Worm (Caenorhabditis elegans) whole organism, L4 larva: ENCODE data around the gene drap-1.

Experiments
- F10B5.3 ChIP-seq: sonication (generic microtip); optimal IDR thresholded peaks from 2 replicates; lab custom pipeline; 2016; ENCODE audit warnings: mild to moderate bottlenecking, missing genetic modification characterization, missing compliant biosample characterization
- F37D6.2 ChIP-seq: sonication (generic microtip); optimal IDR thresholded peaks from 2 replicates; lab custom pipeline; 2016; ENCODE audit warnings: mild to moderate bottlenecking, missing genetic modification characterization, missing compliant biosample characterization
- R02D3.7 ChIP-seq: fragments of 150-350 bp; sonication (generic microtip); optimal IDR thresholded peaks from 3 replicates; lab custom pipeline; 2014; ENCODE audit warnings: missing biosample characterization, missing genetic modification characterization
- T20F7.1 ChIP-seq: fragments of 200-800 bp; sonication (Bioruptor generic); optimal IDR thresholded peaks from 2 replicates; lab custom pipeline; 2018; ENCODE audit warnings: mild to moderate bottlenecking, missing genetic modification characterization, missing compliant biosample characterization
- Y5F2A.4 ChIP-seq: fragments of 200-800 bp; sonication (Bioruptor generic); optimal IDR thresholded peaks from 2 replicates; lab custom pipeline; 2018; ENCODE audit warnings: mild to moderate bottlenecking, missing genetic modification characterization, missing compliant biosample characterization
- ZK546.5 ChIP-seq, 2 experiments: sonication (generic microtip); optimal IDR thresholded peaks; 2 replicates each; lab custom pipeline; 2017; ENCODE audit warnings: missing biosample characterization in 2 of 2, missing genetic modification characterization in 2 of 2
- aha-1 ChIP-seq: fragments of 150-350 bp; peaks from one replicate; lab custom pipeline; 2014; ENCODE audit warnings: missing biosample characterization, missing genetic modification characterization
- ceh-20 ChIP-seq: fragments of 200-800 bp; sonication (Bioruptor generic); IDR thresholded peaks from 2 replicates; pipeline ENCODE4 v1.3.6; 2022; ENCODE audit warnings: missing genetic modification reagents, missing genetic modification characterization, missing compliant biosample characterization
- ceh-44 ChIP-seq: fragments of 200-800 bp; sonication (Bioruptor generic); IDR thresholded peaks from 2 replicates; pipeline ENCODE4 v1.3.6; 2022; ENCODE audit warnings: missing genetic modification reagents, missing genetic modification characterization, missing compliant biosample characterization
- cey-2 ChIP-seq: sonication (generic microtip); optimal IDR thresholded peaks from 3 replicates; lab custom pipeline; 2017; ENCODE audit warnings: missing genetic modification characterization, mild to moderate bottlenecking, missing compliant biosample characterization, antibody characterized with exemption, borderline replicate concordance; ENCODE audit not compliant: insufficient read depth
- daf-19 ChIP-seq: fragments of 200-800 bp; sonication (Bioruptor generic); conservative IDR thresholded peaks from 2 replicates; pipeline ENCODE4 v1.3.6; 2022; ENCODE audit warnings: missing genetic modification characterization, missing compliant biosample characterization
- dmd-6 ChIP-seq: fragments of 200-800 bp; sonication (Bioruptor generic); IDR thresholded peaks from 2 replicates; pipeline ENCODE4 v1.3.6; 2022; ENCODE audit warnings: missing genetic modification reagents, missing genetic modification characterization, missing compliant biosample characterization
- dmd-8 ChIP-seq: fragments of 200-800 bp; sonication (Bioruptor generic); IDR thresholded peaks from 2 replicates; pipeline ENCODE4 v1.3.6; 2022; ENCODE audit warnings: missing genetic modification characterization, missing compliant biosample characterization
- dve-1 ChIP-seq: sonication (generic microtip); optimal IDR thresholded peaks from 2 replicates; lab custom pipeline; 2017; ENCODE audit warnings: antibody characterized with exemption, mild to moderate bottlenecking, missing genetic modification characterization, missing compliant biosample characterization; ENCODE audit not compliant: insufficient read depth
- egl-27 ChIP-seq: sonication (generic microtip); optimal IDR thresholded peaks from 3 replicates; lab custom pipeline; 2017; ENCODE audit warnings: missing biosample characterization, missing genetic modification reagents, missing genetic modification characterization
- fkh-10 ChIP-seq: fragments of 150-350 bp; optimal IDR thresholded peaks from 2 replicates; lab custom pipeline; 2014; ENCODE audit warnings: missing biosample characterization, missing genetic modification reagents, missing genetic modification characterization
- hif-1 ChIP-seq, 2 experiments: sonication (generic microtip); optimal IDR thresholded peaks; 2 replicates each; lab custom pipeline; 2016 to 2017; ENCODE audit warnings: missing compliant biosample characterization in 2 of 2, missing genetic modification characterization in 2 of 2, missing genetic modification reagents in 2 of 2, missing genotype in 2 of 2, mild to moderate bottlenecking in 1 of 2
- jun-1 ChIP-seq: fragments of 150-350 bp; optimal IDR thresholded peaks from 2 replicates; lab custom pipeline; 2014; ENCODE audit warnings: missing biosample characterization, missing genetic modification reagents, missing genetic modification characterization
- lin-13 ChIP-seq: fragments of 150-350 bp; optimal IDR thresholded peaks from 2 replicates; lab custom pipeline; 2014; ENCODE audit warnings: missing biosample characterization, missing genetic modification reagents, missing genetic modification characterization
- lin-15B ChIP-seq: fragments of 150-350 bp; sonication (generic microtip); optimal IDR thresholded peaks from 3 replicates; lab custom pipeline; 2014; ENCODE audit warnings: missing biosample characterization, missing genetic modification characterization
- madf-9 ChIP-seq: fragments of 200-800 bp; sonication (Bioruptor generic); conservative IDR thresholded peaks from 2 replicates; pipeline ENCODE4 v1.3.6; 2022; ENCODE audit warnings: missing genetic modification reagents, missing genetic modification characterization, missing compliant biosample characterization
- nhr-11 ChIP-seq: fragments of 150-350 bp; optimal IDR thresholded peaks from 2 replicates; lab custom pipeline; 2014; ENCODE audit warnings: missing biosample characterization, missing genetic modification characterization
- nhr-111 ChIP-seq: fragments of 200-800 bp; sonication (Bioruptor generic); optimal IDR thresholded peaks from 2 replicates; lab custom pipeline; 2018; ENCODE audit warnings: mild to moderate bottlenecking, missing genetic modification characterization, missing compliant biosample characterization
- nhr-25 ChIP-seq: sonication (generic microtip); optimal IDR thresholded peaks from 2 replicates; lab custom pipeline; 2017; ENCODE audit warnings: missing genetic modification characterization, mild to moderate bottlenecking, missing compliant biosample characterization, antibody characterized with exemption, moderate library complexity, borderline replicate concordance; ENCODE audit not compliant: insufficient read depth
- nhr-28 ChIP-seq: fragments of 150-350 bp; optimal IDR thresholded peaks from 2 replicates; lab custom pipeline; 2014; ENCODE audit warnings: missing biosample characterization, missing genetic modification characterization
- nhr-6 ChIP-seq: fragments of 150-350 bp; optimal IDR thresholded peaks from 2 replicates; lab custom pipeline; 2014; ENCODE audit warnings: missing biosample characterization, missing genetic modification characterization
- nhr-76 ChIP-seq: fragments of 150-350 bp; optimal IDR thresholded peaks from 2 replicates; lab custom pipeline; 2014; ENCODE audit warnings: missing biosample characterization, missing genetic modification characterization
- php-3 ChIP-seq: fragments of 200-800 bp; sonication (Bioruptor generic); IDR thresholded peaks from 2 replicates; pipeline ENCODE4 v1.3.6; 2022; ENCODE audit warnings: missing genetic modification reagents, missing genetic modification characterization, missing compliant biosample characterization
- pqm-1 ChIP-seq: sonication (generic microtip); optimal IDR thresholded peaks from 2 replicates; lab custom pipeline; 2017; ENCODE audit warnings: missing biosample characterization, missing genetic modification characterization
- saeg-2 ChIP-seq: fragments of 200-800 bp; sonication (Bioruptor generic); IDR thresholded peaks from 2 replicates; pipeline ENCODE4 v1.3.6; 2022; ENCODE audit warnings: missing genetic modification reagents, missing genetic modification characterization, missing compliant biosample characterization
- spr-1 ChIP-seq: sonication (generic microtip); optimal IDR thresholded peaks from 2 replicates; lab custom pipeline; 2016; ENCODE audit warnings: mild to moderate bottlenecking, missing genetic modification characterization, missing compliant biosample characterization
- spr-3 ChIP-seq: fragments of 200-800 bp; sonication (Bioruptor generic); optimal IDR thresholded peaks from 2 replicates; lab custom pipeline; 2018; ENCODE audit warnings: mild to moderate bottlenecking, missing genetic modification characterization, missing compliant biosample characterization
- unc-62 ChIP-seq, 3 experiments: fragments of 150-350 bp in 1 of 3; sonication (generic microtip); optimal IDR thresholded peaks in 2 of 3; peaks in 1 of 3; 1 replicate in 1 of 3; 2 replicates in 2 of 3; lab custom pipeline; 2014 to 2017; ENCODE audit warnings: missing biosample characterization in 3 of 3, missing genetic modification characterization in 3 of 3, missing genetic modification reagents in 3 of 3, missing genotype in 1 of 3
- zfp-3 ChIP-seq: fragments of 200-800 bp; sonication (Bioruptor generic); conservative IDR thresholded peaks from 2 replicates; pipeline ENCODE4 v1.3.6; 2022; ENCODE audit warnings: missing genetic modification reagents, missing genetic modification characterization, missing compliant biosample characterization
- ztf-7 ChIP-seq: fragments of 150-350 bp; optimal IDR thresholded peaks from 2 replicates; lab custom pipeline; 2014; ENCODE audit warnings: missing biosample characterization, missing genetic modification characterization

drap-1 gene

DNA sequence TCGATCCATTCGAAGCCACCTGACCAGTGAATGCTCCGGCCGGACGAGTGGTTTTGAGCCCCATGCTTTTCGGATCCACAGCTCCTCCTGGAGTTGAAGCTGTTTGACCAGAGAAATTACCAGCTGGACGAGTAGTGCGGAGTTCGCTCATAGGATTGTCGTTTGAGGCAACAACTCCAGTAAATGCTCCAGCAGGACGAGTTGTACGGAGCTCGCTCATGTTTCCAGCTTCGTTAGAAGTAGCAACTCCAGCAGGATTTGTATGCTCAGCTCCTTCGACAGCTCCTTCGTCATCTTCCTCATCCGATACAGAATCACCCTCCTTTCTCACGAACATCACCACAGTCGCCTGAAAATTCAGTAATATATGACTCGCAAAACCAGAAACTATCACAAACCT is 23.6 kb downstream of the drap-1 start:
- TF ChIP-seq dmd-8 (GFP tag; lab: Robert Waterston, UW) (0 out of 2 replicates have a peak, but pooled peaks have one; percentile 53), dve-1 (tag; lab: Kevin White, UChicago) (no peak)
- TF ChIP-seq, all 104 proteins: peak for 1

DNA sequence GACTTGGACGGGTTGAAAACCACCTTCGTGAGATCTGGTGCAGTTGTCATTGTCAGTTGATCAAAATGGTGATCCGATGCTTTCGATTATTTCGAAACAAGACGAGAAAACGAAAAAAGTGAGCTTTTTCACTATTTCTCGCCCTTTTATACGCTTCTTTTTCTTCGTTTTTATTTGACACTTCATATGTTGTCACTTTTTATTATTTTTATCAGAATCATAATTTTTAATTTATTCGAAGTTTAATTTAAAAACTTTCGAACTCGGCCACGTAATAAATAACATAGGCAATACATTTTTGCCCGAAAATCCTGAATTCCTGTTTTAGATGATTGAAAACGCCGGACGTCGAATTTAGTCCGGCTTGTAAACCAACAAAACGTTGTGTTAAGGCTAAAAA is 24.6 kb downstream of the drap-1 start, which contains the start of gene F58E6.5:
Gene F58E6.5 (minus strand): TSS at position 101 of the 400 bp plus-strand sequence.
- TF ChIP-seq egl-27 (tag; lab: Kevin White, UChicago) (no peak), jun-1 (tag; lab: Kevin White, UChicago) (no peak), dmd-6 (GFP tag; lab: Robert Waterston, UW) (no peak), unc-62 (GFP tag; optimal IDR thresholded peaks at IDR 0.05 in 1 of 2; lab: Kevin White, UChicago) (no peak), unc-62 (tag; optimal IDR thresholded peaks at IDR 0.05; lab: Kevin White, UChicago) (no peak), dmd-8 (GFP tag; lab: Robert Waterston, UW) (no peak), cey-2 (tag; lab: Kevin White, UChicago) (no peak), spr-3 (GFP tag; lab: Kevin White, UChicago) (no peak), ZK546.5 (tag; optimal IDR thresholded peaks at IDR 0.05; lab: Kevin White, UChicago) (no peak), nhr-11 (no peak), lin-13 (GFP tag; lab: Kevin White, UChicago) (no peak), daf-19 (GFP tag; lab: Robert Waterston, UW) (no peak), lin-15B (tag; lab: Kevin White, UChicago) (no peak), nhr-28 (tag; lab: Kevin White, UChicago) (no peak), zfp-3 (GFP tag; lab: Robert Waterston, UW) (no peak), ceh-20 (GFP tag; lab: Robert Waterston, UW) (no peak)

DNA sequence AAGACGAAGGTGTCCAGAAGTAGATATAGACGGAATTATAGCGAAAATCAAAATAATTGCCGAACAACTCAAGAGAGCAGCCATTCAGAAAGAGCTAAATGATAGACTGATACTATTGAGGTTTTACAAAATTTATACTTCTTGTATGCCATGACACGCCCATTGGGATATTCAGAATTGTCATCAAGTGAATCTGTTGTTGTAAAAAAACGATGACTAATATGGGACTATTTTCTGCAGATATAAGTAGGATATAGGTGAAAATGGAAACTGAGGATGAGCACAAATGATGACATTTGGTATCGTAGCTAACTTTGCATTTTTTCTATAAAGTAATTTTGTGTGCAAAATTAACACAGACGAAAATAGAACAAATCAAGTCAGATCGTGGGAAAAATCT is 25.8 kb downstream of the drap-1 start, which contains the start of gene F58E6.8:
Gene F58E6.8 (minus strand): TSS at position 101 of the 400 bp plus-strand sequence.
- TF ChIP-seq F10B5.3 (no peak), nhr-25 (tag; lab: Kevin White, UChicago) (no peak), daf-19 (GFP tag; lab: Robert Waterston, UW) (no peak), spr-1 (tag; lab: Kevin White, UChicago) (no peak), madf-9 (GFP tag; lab: Robert Waterston, UW) (no peak), hif-1 (tag; optimal IDR thresholded peaks at IDR 0.05; lab: Kevin White, UChicago) (no peak), nhr-76 (tag; lab: Kevin White, UChicago) (no peak), nhr-111 (GFP tag; lab: Kevin White, UChicago) (no peak), F37D6.2 (no peak), ceh-44 (GFP tag; lab: Robert Waterston, UW) (no peak), dmd-6 (GFP tag; lab: Robert Waterston, UW) (no peak), R02D3.7 (tag; lab: Kevin White, UChicago) (no peak), T20F7.1 (GFP tag; lab: Kevin White, UChicago) (no peak), fkh-10 (GFP tag; lab: Kevin White, UChicago) (no peak), Y5F2A.4 (GFP tag; lab: Kevin White, UChicago) (no peak), php-3 (no peak), nhr-6 (tag; lab: Kevin White, UChicago) (no peak)
- TF ChIP-seq, all 104 proteins: peak for 0

DNA sequence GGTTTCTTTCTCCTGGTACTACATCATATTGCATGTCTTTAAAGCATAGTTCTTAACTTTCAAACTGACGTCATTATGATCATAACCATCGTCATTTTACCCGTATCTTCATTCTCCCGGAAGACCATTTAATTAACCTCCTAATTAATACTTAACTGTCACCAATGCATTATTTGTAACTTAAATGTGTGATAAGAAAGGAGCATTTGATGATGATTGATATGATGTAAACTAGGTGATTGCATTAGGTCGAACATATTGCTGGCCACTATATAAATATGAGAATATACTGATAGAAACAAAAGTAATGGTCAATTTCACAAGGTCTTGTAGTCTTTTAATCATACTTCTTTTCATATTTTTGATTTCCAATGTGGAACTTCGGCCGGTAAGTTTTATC is 26.3 kb downstream of the drap-1 start, which contains the start of gene hrg-3:
Gene hrg-3 (plus strand): TSS at position 227 of the 400 bp plus-strand sequence.
- TF ChIP-seq php-3 (peak; percentile 66), pqm-1 (peak; percentile 31), aha-1 (no peak), ztf-7 (tag; lab: Kevin White, UChicago) (peak; percentile 92), saeg-2 (GFP tag; lab: Robert Waterston, UW) (no peak)
